Worm (Caenorhabditis elegans) whole organism, mixed stage, embryonic: ENCODE data around the gene R09A8.1.

Experiments
- bed-3 ChIP-seq: fragments of 200-800 bp; sonication (Bioruptor generic); optimal IDR thresholded peaks from 3 replicates; lab custom pipeline; 2018; ENCODE audit warnings: mild to moderate bottlenecking, missing genetic modification characterization, moderate library complexity, missing compliant biosample characterization
- blmp-1 ChIP-seq: fragments of 150-350 bp; optimal IDR thresholded peaks from 2 replicates; lab custom pipeline; 2014; ENCODE audit warnings: missing biosample characterization, missing genetic modification characterization
- ceh-83 ChIP-seq: fragments of 200-800 bp; sonication (Bioruptor generic); optimal IDR thresholded peaks from 2 replicates; lab custom pipeline; 2018; ENCODE audit warnings: mild to moderate bottlenecking, missing genetic modification characterization, missing compliant biosample characterization
- ces-1 ChIP-seq: fragments of 150-350 bp; optimal IDR thresholded peaks from 2 replicates; lab custom pipeline; 2014; ENCODE audit warnings: missing biosample characterization, missing genetic modification reagents, missing genetic modification characterization
- cnd-1 ChIP-seq: fragments of 200-800 bp; sonication (Bioruptor generic); optimal IDR thresholded peaks from 2 replicates; lab custom pipeline; 2018; ENCODE audit warnings: mild to moderate bottlenecking, missing genetic modification characterization, missing compliant biosample characterization
- elt-1 ChIP-seq: sonication (generic microtip); optimal IDR thresholded peaks from 2 replicates; lab custom pipeline; 2017; ENCODE audit warnings: missing genetic modification characterization, mild to moderate bottlenecking, missing compliant biosample characterization, antibody characterized with exemption, moderate library complexity, borderline replicate concordance; ENCODE audit not compliant: insufficient read depth
- elt-3 ChIP-seq: fragments of 150-350 bp; optimal IDR thresholded peaks from 2 replicates; lab custom pipeline; 2014; ENCODE audit warnings: missing biosample characterization, missing genetic modification characterization
- flh-1 ChIP-seq: fragments of 200-800 bp; sonication (Bioruptor generic); optimal IDR thresholded peaks from 2 replicates; lab custom pipeline; 2018; ENCODE audit warnings: mild to moderate bottlenecking, missing genetic modification characterization, moderate library complexity, missing compliant biosample characterization
- ham-2 ChIP-seq: fragments of 200-800 bp; sonication (Bioruptor generic); optimal IDR thresholded peaks from 2 replicates; lab custom pipeline; 2018; ENCODE audit warnings: mild to moderate bottlenecking, missing genetic modification characterization, missing compliant biosample characterization
- hlh-1 ChIP-seq: fragments of 150-350 bp; optimal IDR thresholded peaks from 2 replicates; lab custom pipeline; 2014; ENCODE audit warnings: missing biosample characterization, missing genetic modification reagents, missing genetic modification characterization
- lin-13 ChIP-seq: fragments of 150-350 bp; optimal IDR thresholded peaks from 2 replicates; lab custom pipeline; 2014; ENCODE audit warnings: missing biosample characterization, missing genetic modification characterization
- lsy-2 ChIP-seq: fragments of 150-350 bp; optimal IDR thresholded peaks from 2 replicates; lab custom pipeline; 2014; ENCODE audit warnings: missing biosample characterization, missing genetic modification characterization
- mab-5 ChIP-seq: fragments of 150-350 bp; optimal IDR thresholded peaks from 2 replicates; lab custom pipeline; 2014; ENCODE audit warnings: missing biosample characterization, missing genetic modification characterization
- mep-1 ChIP-seq: fragments of 150-350 bp; optimal IDR thresholded peaks from 2 replicates; lab custom pipeline; 2017; ENCODE audit warnings: missing biosample characterization, missing genetic modification reagents, missing genetic modification characterization, inconsistent platforms
- mls-2 ChIP-seq: sonication (generic microtip); optimal IDR thresholded peaks from 2 replicates; lab custom pipeline; 2016; ENCODE audit warnings: mild to moderate bottlenecking, missing genetic modification characterization, moderate library complexity, missing compliant biosample characterization
- nhr-12 ChIP-seq: fragments of 150-350 bp; optimal IDR thresholded peaks from 2 replicates; lab custom pipeline; 2014; ENCODE audit warnings: missing biosample characterization, missing genetic modification characterization
- nhr-2 ChIP-seq: fragments of 150-350 bp; optimal IDR thresholded peaks from 2 replicates; lab custom pipeline; 2014; ENCODE audit warnings: missing biosample characterization, missing genetic modification characterization
- nhr-237 ChIP-seq: fragments of 150-350 bp; optimal IDR thresholded peaks from 2 replicates; lab custom pipeline; 2014; ENCODE audit warnings: missing biosample characterization, missing genetic modification characterization
- nhr-28 ChIP-seq: fragments of 150-350 bp; optimal IDR thresholded peaks from 2 replicates; lab custom pipeline; 2014; ENCODE audit warnings: missing biosample characterization, missing genetic modification characterization
- nhr-76 ChIP-seq: sonication (generic microtip); optimal IDR thresholded peaks from 2 replicates; lab custom pipeline; 2017; ENCODE audit warnings: missing biosample characterization, missing genetic modification characterization
- pha-4 ChIP-seq: fragments of 150-350 bp; optimal IDR thresholded peaks from 2 replicates; lab custom pipeline; 2018; ENCODE audit warnings: missing biosample characterization, missing genetic modification reagents, missing genetic modification characterization
- sem-2 ChIP-seq: fragments of 200-800 bp; sonication (Bioruptor generic); optimal IDR thresholded peaks from 2 replicates; lab custom pipeline; 2018; ENCODE audit warnings: mild to moderate bottlenecking, missing genetic modification characterization, missing compliant biosample characterization
- snpc-4 ChIP-seq: fragments of 150-350 bp; optimal IDR thresholded peaks from 2 replicates; lab custom pipeline; 2014; ENCODE audit warnings: missing biosample characterization, missing genetic modification characterization
- sptf-1 ChIP-seq: sonication (generic microtip); optimal IDR thresholded peaks from 2 replicates; lab custom pipeline; 2017; ENCODE audit warnings: mild to moderate bottlenecking, missing genetic modification characterization, moderate library complexity, missing compliant biosample characterization
- tbx-8 ChIP-seq: fragments of 200-800 bp; sonication (Bioruptor generic); optimal IDR thresholded peaks from 2 replicates; lab custom pipeline; 2018; ENCODE audit warnings: mild to moderate bottlenecking, missing genetic modification characterization, moderate library complexity, missing compliant biosample characterization
- unc-120 ChIP-seq: sonication (generic microtip); optimal IDR thresholded peaks from 2 replicates; lab custom pipeline; 2017; ENCODE audit warnings: missing genetic modification characterization, missing compliant biosample characterization; ENCODE audit not compliant: poor library complexity, severe bottlenecking
- unc-39 ChIP-seq: fragments of 150-350 bp; optimal IDR thresholded peaks from 2 replicates; lab custom pipeline; 2014; ENCODE audit warnings: missing biosample characterization, missing genetic modification characterization
- unc-62 ChIP-seq: fragments of 150-350 bp; optimal IDR thresholded peaks from 2 replicates; lab custom pipeline; 2014; ENCODE audit warnings: missing biosample characterization, missing genetic modification reagents, missing genetic modification characterization
- zip-8 ChIP-seq: fragments of 150-350 bp; optimal IDR thresholded peaks from 2 replicates; lab custom pipeline; 2014; ENCODE audit warnings: missing biosample characterization, missing genetic modification characterization
- ztf-11 ChIP-seq: fragments of 150-350 bp; optimal IDR thresholded peaks from 2 replicates; lab custom pipeline; 2014; ENCODE audit warnings: missing biosample characterization, missing genetic modification characterization

R09A8.1 gene

DNA sequence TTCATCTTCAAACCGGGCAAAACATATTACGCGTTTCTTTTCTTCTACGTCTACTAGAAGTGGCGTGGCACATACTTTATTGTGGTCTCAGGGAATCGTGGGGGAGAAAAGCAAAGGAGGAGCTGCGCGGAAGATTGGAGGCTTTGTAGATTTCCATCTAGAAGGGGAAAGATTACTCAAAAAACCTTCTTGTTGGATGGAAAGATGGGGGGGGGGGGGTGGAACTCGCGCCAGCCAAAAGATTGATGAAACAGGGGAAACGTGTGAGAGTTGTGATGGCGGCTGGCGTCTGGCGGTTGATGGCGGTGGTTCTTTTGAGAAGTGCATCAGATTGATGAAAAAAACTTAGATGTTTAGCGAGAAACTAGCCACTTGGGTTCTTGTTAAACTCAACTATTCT lies 24.0 kb upstream of the R09A8.1 start:
- TF ChIP-seq nhr-12 (tag; lab: Kevin White, UChicago) (no peak), blmp-1 (no peak), pha-4 (tag; lab: Kevin White, UChicago) (no peak), ceh-83 (GFP tag; lab: Kevin White, UChicago) (no peak), unc-62 (no peak), mep-1 (no peak), nhr-28 (tag; lab: Kevin White, UChicago) (no peak), lin-13 (tag; lab: Kevin White, UChicago) (no peak), lsy-2 (tag; lab: Kevin White, UChicago) (no peak), ces-1 (GFP tag; lab: Kevin White, UChicago) (no peak), ham-2 (no peak), nhr-2 (tag; lab: Kevin White, UChicago) (no peak), snpc-4 (tag; lab: Kevin White, UChicago) (no peak), ztf-11 (tag; lab: Kevin White, UChicago) (no peak), sptf-1 (no peak), nhr-237 (no peak), unc-39 (tag; lab: Kevin White, UChicago) (no peak), sem-2 (GFP tag; lab: Kevin White, UChicago) (no peak)

DNA sequence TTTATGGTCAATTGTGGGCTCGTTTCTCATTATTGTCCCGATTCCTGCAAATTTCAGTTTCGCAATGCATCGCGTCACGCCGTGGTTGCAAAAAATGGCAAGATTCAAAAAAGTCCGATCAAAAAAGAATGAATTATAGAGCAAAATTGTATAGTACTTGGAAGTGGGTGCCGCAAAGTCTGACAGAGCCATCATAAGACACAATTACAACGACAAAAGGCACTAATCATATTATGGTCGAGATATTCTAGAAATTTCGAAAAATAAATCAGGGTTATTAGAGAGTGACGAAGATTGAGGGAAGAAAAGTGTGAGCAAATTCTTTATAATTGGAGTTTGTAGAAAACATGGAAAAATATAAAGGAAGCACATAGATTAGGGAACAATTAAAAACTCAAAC lies 18.3 kb upstream of the R09A8.1 start:
- TF ChIP-seq ham-2, result no peak
- TF ChIP-seq pha-4 (tag; lab: Kevin White, UChicago), result no peak
- TF ChIP-seq nhr-2 (tag; lab: Kevin White, UChicago), result no peak
- no peak for TF ChIP-seq ces-1 (GFP tag; lab: Kevin White, UChicago)
- no peak for TF ChIP-seq nhr-76 (tag; lab: Kevin White, UChicago)
- TF ChIP-seq tbx-8 (GFP tag; lab: Kevin White, UChicago), result no peak
- TF ChIP-seq unc-62, result no peak
- TF ChIP-seq mls-2 (tag; lab: Kevin White, UChicago), result no peak
- no peak for TF ChIP-seq bed-3 (GFP tag; lab: Kevin White, UChicago)
- no peak for TF ChIP-seq sem-2 (GFP tag; lab: Kevin White, UChicago)
- TF ChIP-seq lin-13 (tag; lab: Kevin White, UChicago), result no peak
- TF ChIP-seq flh-1 (GFP tag; lab: Kevin White, UChicago), result no peak
- TF ChIP-seq elt-1 (tag; lab: Kevin White, UChicago), result no peak
- TF ChIP-seq sptf-1, result no peak
- no peak for TF ChIP-seq unc-39 (tag; lab: Kevin White, UChicago)

DNA sequence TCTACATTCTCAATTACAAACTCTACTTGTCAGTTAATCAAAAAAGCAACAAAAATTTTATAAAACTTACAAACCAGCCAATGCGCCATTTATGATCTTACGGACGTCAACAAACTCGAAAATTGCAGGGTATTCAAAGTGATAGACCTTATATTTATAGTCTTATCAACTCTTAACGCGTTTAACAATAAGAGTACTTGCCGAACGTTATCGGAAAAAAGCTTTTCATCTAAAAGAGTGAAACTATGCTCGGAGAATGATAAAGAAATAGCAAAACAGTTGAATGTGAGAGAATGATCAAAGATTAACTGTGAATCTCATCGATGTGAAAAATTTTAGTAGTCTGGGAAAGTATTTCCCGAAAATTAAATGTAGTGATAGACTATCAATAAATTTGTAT lies 17.6 kb upstream of the R09A8.1 start:
- no peak for TF ChIP-seq unc-62
- TF ChIP-seq elt-3 (tag; lab: Kevin White, UChicago), result no peak
- TF ChIP-seq mep-1, result no peak
- TF ChIP-seq lsy-2 (tag; lab: Kevin White, UChicago), result no peak
- TF ChIP-seq nhr-12 (tag; lab: Kevin White, UChicago), result no peak
- TF ChIP-seq nhr-237, result no peak
- TF ChIP-seq sptf-1, result no peak
- no peak for TF ChIP-seq nhr-76 (tag; lab: Kevin White, UChicago)
- no peak for TF ChIP-seq zip-8
- TF ChIP-seq mls-2 (tag; lab: Kevin White, UChicago), result no peak
- TF ChIP-seq ham-2, result no peak
- TF ChIP-seq pha-4 (tag; lab: Kevin White, UChicago), result no peak

DNA sequence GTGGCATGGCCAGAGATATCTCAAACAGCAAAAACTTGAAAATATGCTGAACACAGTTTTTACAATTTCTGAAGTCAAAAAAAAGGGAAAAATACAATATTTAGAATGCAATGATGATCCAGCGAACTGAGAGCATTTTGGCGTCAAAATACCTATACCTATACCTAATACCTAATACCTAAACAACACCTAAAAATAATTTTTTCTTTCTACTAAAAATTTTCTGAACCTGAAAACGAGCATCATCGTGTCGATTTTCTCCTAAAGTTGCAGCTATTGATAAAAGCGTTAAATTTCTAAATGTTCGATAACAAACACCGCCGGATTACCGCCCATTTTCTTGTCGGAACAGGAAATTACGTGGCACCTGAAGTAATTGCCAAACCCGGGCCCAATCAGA lies 16.7 kb upstream of the R09A8.1 start, which contains the start of gene T24D5.4:
TSS of gene T24D5.4 (plus strand) at position 301 of the 400 bp plus-strand sequence.
- no peak for TF ChIP-seq ztf-11 (tag; lab: Kevin White, UChicago)
- no peak for TF ChIP-seq mls-2 (tag; lab: Kevin White, UChicago)
- TF ChIP-seq nhr-2 (tag; lab: Kevin White, UChicago), result no peak
- TF ChIP-seq hlh-1 (tag; lab: Kevin White, UChicago), result no peak

DNA sequence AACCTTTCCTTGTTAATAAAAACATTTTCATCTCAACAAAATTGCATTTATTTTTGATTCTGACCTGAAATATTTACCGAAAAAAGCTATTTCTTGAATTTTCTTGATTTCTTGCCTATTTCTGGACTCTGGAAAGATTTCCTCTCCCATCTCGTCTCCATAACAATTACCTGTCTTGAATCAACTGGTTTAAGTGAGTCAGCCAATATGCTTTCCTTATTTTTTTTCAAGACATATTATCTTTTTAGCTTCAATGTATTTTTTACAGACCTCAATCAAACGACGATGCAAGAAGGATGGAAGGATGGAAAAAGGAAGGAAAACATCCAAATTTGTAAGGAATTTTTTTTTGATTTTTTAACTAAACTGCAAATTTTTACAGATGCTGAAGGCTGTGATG lies 10.9 kb upstream of the R09A8.1 start:
- no peak for TF ChIP-seq zip-8
- no peak for TF ChIP-seq mls-2 (tag; lab: Kevin White, UChicago)
- no peak for TF ChIP-seq cnd-1
- no peak for TF ChIP-seq nhr-2 (tag; lab: Kevin White, UChicago)
- no peak for TF ChIP-seq sptf-1
- no peak for TF ChIP-seq hlh-1 (tag; lab: Kevin White, UChicago)
- no peak for TF ChIP-seq mab-5
- no peak for TF ChIP-seq lsy-2 (tag; lab: Kevin White, UChicago)
- TF ChIP-seq nhr-28 (tag; lab: Kevin White, UChicago), result no peak
- TF ChIP-seq ces-1 (GFP tag; lab: Kevin White, UChicago), result no peak
- no peak for TF ChIP-seq nhr-12 (tag; lab: Kevin White, UChicago)
- TF ChIP-seq lin-13 (tag; lab: Kevin White, UChicago), result no peak
- no peak for TF ChIP-seq tbx-8 (GFP tag; lab: Kevin White, UChicago)
- no peak for TF ChIP-seq ceh-83 (GFP tag; lab: Kevin White, UChicago)
- TF ChIP-seq nhr-76 (tag; lab: Kevin White, UChicago), result no peak
- no peak for TF ChIP-seq unc-120 (tag; lab: Kevin White, UChicago)
- no peak for TF ChIP-seq flh-1 (GFP tag; lab: Kevin White, UChicago)
- no peak for TF ChIP-seq elt-3 (tag; lab: Kevin White, UChicago)
- TF ChIP-seq pha-4 (tag; lab: Kevin White, UChicago), result no peak
